Worm (Caenorhabditis elegans) whole organism, young adult: Measurements from ENCODE around the gene srh-99.
"Not testable (repeated sequence)": the region's sequence is repeated elsewhere in the genome, so short reads cannot be mapped to it uniquely, and the experiment has no call there.

Source experiments
- B0261.1 ChIP-seq: sonication (generic microtip); optimal IDR thresholded peaks from 2 replicates; lab custom pipeline; 2016; ENCODE audit warnings: mild to moderate bottlenecking, missing genetic modification characterization, moderate library complexity, missing compliant biosample characterization
- B0336.3 ChIP-seq: fragments of 200-800 bp; sonication (Bioruptor generic); IDR thresholded peaks from 2 replicates; pipeline ENCODE4 v1.3.6; 2022; ENCODE audit warnings: missing genetic modification characterization, missing compliant biosample characterization
- C17E4.6 ChIP-seq: fragments of 200-800 bp; sonication (Bioruptor generic); IDR thresholded peaks from 2 replicates; pipeline ENCODE4 v1.3.6; 2022; ENCODE audit warnings: missing genetic modification reagents, missing genetic modification characterization, missing compliant biosample characterization
- F22D6.2 ChIP-seq: sonication (generic microtip); optimal IDR thresholded peaks from 2 replicates; lab custom pipeline; 2016; ENCODE audit warnings: mild to moderate bottlenecking, missing genetic modification characterization, missing compliant biosample characterization
- F33H1.4 ChIP-seq: fragments of 200-800 bp; sonication (Bioruptor generic); IDR thresholded peaks from 2 replicates; pipeline ENCODE4 v1.3.6; 2022; ENCODE audit warnings: missing genetic modification reagents, missing genetic modification characterization, missing compliant biosample characterization
- F57A8.1 ChIP-seq: fragments of 200-800 bp; sonication (Bioruptor generic); optimal IDR thresholded peaks from 2 replicates; lab custom pipeline; 2018; ENCODE audit warnings: mild to moderate bottlenecking, missing genetic modification characterization, moderate library complexity, missing compliant biosample characterization
- T07F8.4 ChIP-seq: sonication (generic microtip); optimal IDR thresholded peaks from 2 replicates; lab custom pipeline; 2016; ENCODE audit warnings: mild to moderate bottlenecking, missing genetic modification characterization, moderate library complexity, missing compliant biosample characterization
- Y53F4B.3 ChIP-seq: fragments of 200-800 bp; sonication (Bioruptor generic); IDR thresholded peaks from 2 replicates; pipeline ENCODE4 v1.3.6; 2022; ENCODE audit warnings: missing genetic modification reagents, missing genetic modification characterization, missing compliant biosample characterization
- Y56A3A.18 ChIP-seq: fragments of 200-800 bp; sonication (Bioruptor generic); IDR thresholded peaks from 2 replicates; pipeline ENCODE4 v1.3.6; 2022; ENCODE audit warnings: missing genetic modification reagents, missing genetic modification characterization, missing compliant biosample characterization
- Y67H2A.10 ChIP-seq: fragments of 200-800 bp; sonication (Bioruptor generic); conservative IDR thresholded peaks from 2 replicates; pipeline ENCODE4 v1.3.6; 2022; ENCODE audit warnings: missing genetic modification reagents, missing genetic modification characterization, missing compliant biosample characterization
- akir-1 ChIP-seq: fragments of 200-800 bp; sonication (Bioruptor generic); optimal IDR thresholded peaks from 2 replicates; lab custom pipeline; 2018; ENCODE audit warnings: mild to moderate bottlenecking, missing genetic modification characterization, moderate library complexity, missing compliant biosample characterization
- attf-6 ChIP-seq: fragments of 200-800 bp; sonication (Bioruptor generic); IDR thresholded peaks from 2 replicates; pipeline ENCODE4 v1.3.6; 2022; ENCODE audit warnings: missing genetic modification reagents, missing genetic modification characterization, missing compliant biosample characterization
- ceh-27 ChIP-seq: fragments of 200-800 bp; sonication (Bioruptor generic); optimal IDR thresholded peaks from 2 replicates; lab custom pipeline; 2018; ENCODE audit warnings: mild to moderate bottlenecking, missing genetic modification characterization, moderate library complexity, missing compliant biosample characterization
- dox-1 ChIP-seq: fragments of 200-800 bp; sonication (Bioruptor generic); IDR thresholded peaks from 2 replicates; pipeline ENCODE4 v1.3.6; 2022; ENCODE audit warnings: missing genetic modification reagents, missing genetic modification characterization, missing compliant biosample characterization
- egl-18 ChIP-seq: fragments of 200-800 bp; sonication (Bioruptor generic); IDR thresholded peaks from 2 replicates; pipeline ENCODE4 v1.3.6; 2022; ENCODE audit warnings: missing genetic modification reagents, missing genetic modification characterization, missing compliant biosample characterization
- hlh-12 ChIP-seq: sonication (generic microtip); optimal IDR thresholded peaks from 2 replicates; lab custom pipeline; 2016; ENCODE audit warnings: missing genetic modification characterization, missing compliant biosample characterization
- hlh-26 ChIP-seq: fragments of 200-800 bp; sonication (Bioruptor generic); conservative IDR thresholded peaks from 2 replicates; pipeline ENCODE4 v1.3.6; 2022; ENCODE audit warnings: missing genetic modification reagents, missing genetic modification characterization, missing compliant biosample characterization
- hrde-1 ChIP-seq: sonication (generic microtip); optimal IDR thresholded peaks from 2 replicates; lab custom pipeline; 2016; ENCODE audit warnings: missing genetic modification characterization, mild to moderate bottlenecking, missing compliant biosample characterization, moderate library complexity, missing genotype, missing genetic modification reagents, borderline replicate concordance
- let-607 ChIP-seq, 2 experiments: fragments of 200-800 bp in 1 of 2; sonication (Bioruptor generic) in 1 of 2; sonication (generic microtip) in 1 of 2; optimal IDR thresholded peaks; 2 replicates each; lab custom pipeline; 2016 to 2018; ENCODE audit warnings: mild to moderate bottlenecking in 2 of 2, missing compliant biosample characterization in 2 of 2, missing genetic modification characterization in 2 of 2, moderate library complexity in 2 of 2, missing genotype in 1 of 2
- lin-54 ChIP-seq: fragments of 200-800 bp; sonication (Bioruptor generic); optimal IDR thresholded peaks from 2 replicates; lab custom pipeline; 2018; ENCODE audit warnings: mild to moderate bottlenecking, missing genetic modification characterization, missing compliant biosample characterization
- lir-1 ChIP-seq: fragments of 200-800 bp; sonication (Bioruptor generic); conservative IDR thresholded peaks from 2 replicates; pipeline ENCODE4 v1.3.6; 2022; ENCODE audit warnings: missing genetic modification reagents, missing genetic modification characterization, missing compliant biosample characterization
- madf-6 ChIP-seq: fragments of 200-800 bp; sonication (Bioruptor generic); IDR thresholded peaks from 2 replicates; pipeline ENCODE4 v1.3.6; 2022; ENCODE audit warnings: missing genetic modification reagents, missing genetic modification characterization, missing compliant biosample characterization
- mes-4 ChIP-seq: sonication (generic microtip); optimal IDR thresholded peaks from 2 replicates; lab custom pipeline; 2016; ENCODE audit warnings: missing genotype, missing genetic modification characterization, missing compliant biosample characterization
- mxl-1 ChIP-seq: sonication (generic microtip); optimal IDR thresholded peaks from 2 replicates; lab custom pipeline; 2016; ENCODE audit warnings: missing genetic modification characterization, missing compliant biosample characterization
- nfya-1 ChIP-seq: sonication (generic microtip); optimal IDR thresholded peaks from 2 replicates; lab custom pipeline; 2017; ENCODE audit warnings: antibody characterized with exemption, missing compliant biosample characterization, missing genetic modification characterization, borderline replicate concordance; ENCODE audit not compliant: insufficient read depth
- nhr-179 ChIP-seq: sonication (generic microtip); optimal IDR thresholded peaks from 2 replicates; lab custom pipeline; 2016; ENCODE audit warnings: mild to moderate bottlenecking, missing genetic modification characterization, missing compliant biosample characterization
- rcor-1 ChIP-seq: fragments of 200-800 bp; sonication (Bioruptor generic); IDR thresholded peaks from 2 replicates; pipeline ENCODE4 v1.3.6; 2022; ENCODE audit warnings: missing genetic modification reagents, missing genetic modification characterization, missing compliant biosample characterization
- rec-8 ChIP-seq, 2 experiments: sonication (generic microtip); optimal IDR thresholded peaks; 2 replicates each; lab custom pipeline; 2016; ENCODE audit warnings: mild to moderate bottlenecking in 2 of 2, missing genetic modification characterization in 2 of 2, missing genetic modification reagents in 2 of 2, missing genotype in 2 of 2, missing biosample characterization in 1 of 2, missing compliant biosample characterization in 1 of 2, moderate library complexity in 1 of 2
- snpc-1.3 ChIP-seq: sonication (generic microtip); optimal IDR thresholded peaks from 2 replicates; lab custom pipeline; 2017; ENCODE audit warnings: missing genetic modification characterization, mild to moderate bottlenecking, missing compliant biosample characterization, antibody characterized with exemption, moderate library complexity, missing genotype, missing genetic modification reagents; ENCODE audit not compliant: insufficient read depth
- xnd-1 ChIP-seq: sonication (generic microtip); optimal IDR thresholded peaks from 2 replicates; lab custom pipeline; 2016; ENCODE audit warnings: missing genotype, missing genetic modification reagents, missing genetic modification characterization, missing compliant biosample characterization
- ztf-26 ChIP-seq: sonication (generic microtip); optimal IDR thresholded peaks from 2 replicates; lab custom pipeline; 2017; ENCODE audit warnings: missing genetic modification characterization, missing compliant biosample characterization
- ztf-6 ChIP-seq: fragments of 200-800 bp; sonication (Bioruptor generic); IDR thresholded peaks from 2 replicates; pipeline ENCODE4 v1.3.6; 2022; ENCODE audit warnings: missing genetic modification reagents, missing genetic modification characterization, missing compliant biosample characterization

The srh-99 gene

DNA sequence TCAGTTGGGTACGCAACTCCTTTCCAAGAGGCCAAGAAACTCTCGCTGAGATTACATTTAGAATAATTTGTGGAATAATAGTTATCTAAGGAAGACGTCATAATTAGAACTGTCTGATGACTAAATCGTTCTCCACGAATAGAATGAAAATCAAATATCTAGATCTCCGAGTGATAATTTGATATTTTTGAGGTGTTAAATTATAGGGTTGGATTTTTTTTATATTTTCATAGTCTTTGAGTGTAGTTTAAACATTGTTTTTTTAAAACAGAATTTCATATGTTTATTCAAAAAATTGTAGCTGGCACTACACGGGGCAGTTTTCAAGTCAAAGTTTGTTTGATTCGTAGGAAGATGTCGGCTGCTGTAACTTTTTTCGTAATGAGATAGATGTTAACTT lies at the start of gene srh-99:
srh-99 (minus strand) TSS at position 101 of the 400 bp plus-strand sequence.
- TF ChIP-seq lin-54 (GFP tag; lab: Kevin White, UChicago): no peak
- TF ChIP-seq C17E4.6 (GFP tag; lab: Robert Waterston, UW): no peak
- no peak for TF ChIP-seq rcor-1 (GFP tag; lab: Robert Waterston, UW)
- TF ChIP-seq egl-18 (GFP tag; lab: Robert Waterston, UW): no peak
- no peak for TF ChIP-seq xnd-1 (tag; lab: Kevin White, UChicago)
- TF ChIP-seq akir-1 (GFP tag; lab: Kevin White, UChicago): no peak
- TF ChIP-seq F57A8.1: no peak
- no peak for TF ChIP-seq snpc-1.3 (tag; lab: Kevin White, UChicago)

- TF ChIP-seq hrde-1 (no peak), ztf-6 (GFP tag; lab: Robert Waterston, UW) (no peak), madf-6 (GFP tag; lab: Robert Waterston, UW) (no peak), dox-1 (no peak), T07F8.4 (tag; lab: Kevin White, UChicago) (no peak), nfya-1 (no peak), xnd-1 (tag; lab: Kevin White, UChicago) (no peak), Y53F4B.3 (no peak), hlh-26 (GFP tag; lab: Robert Waterston, UW) (no peak), mxl-1 (tag; lab: Kevin White, UChicago) (no peak), ztf-26 (no peak), B0336.3 (GFP tag; lab: Robert Waterston, UW) (no peak), B0261.1 (tag; lab: Kevin White, UChicago) (no peak), nhr-179 (tag; lab: Kevin White, UChicago) (no peak), F33H1.4 (GFP tag; lab: Robert Waterston, UW) (no peak), lir-1 (GFP tag; lab: Robert Waterston, UW) (no peak), ceh-27 (GFP tag; lab: Kevin White, UChicago) (no peak), attf-6 (GFP tag; lab: Robert Waterston, UW) (no peak), mes-4 (tag; lab: Kevin White, UChicago) (no peak), let-607 (tag; optimal IDR thresholded peaks at IDR 0.05; lab: Kevin White, UChicago) (no peak)
Measured at ce11 chrII:3764486-3764885, 48.1 kb upstream of the srh-99 start, which contains the start of gene srx-112. TSS of gene srx-112 (minus strand) at chrII:3764586.

DNA sequence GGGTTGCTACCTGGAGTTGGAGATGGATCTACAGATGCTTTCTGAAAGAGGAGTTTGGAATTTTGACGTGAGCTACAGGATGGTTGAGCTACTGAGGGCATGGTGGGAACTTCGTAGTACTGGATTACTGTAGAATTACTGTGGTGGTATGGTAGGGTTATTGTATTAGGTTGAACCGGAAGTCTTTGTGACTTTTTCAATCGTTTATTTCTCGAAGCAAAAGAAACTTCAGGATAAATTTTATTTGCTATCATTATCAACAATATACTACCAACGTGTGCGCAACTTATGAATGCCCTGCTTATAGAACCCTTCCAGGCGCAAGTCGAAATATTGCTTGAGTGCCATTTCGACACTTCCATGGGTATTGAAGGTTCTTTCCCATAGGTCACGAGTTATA lies 45.2 kb upstream of the srh-99 start, which contains the start of gene T24E12.6:
T24E12.6 (minus strand) TSS at position 101 of the 400 bp plus-strand sequence.
- TF ChIP-seq T07F8.4 (tag; lab: Kevin White, UChicago); rec-8 (tag; optimal IDR thresholded peaks at IDR 0.05; lab: Kevin White, UChicago); F22D6.2 (tag; lab: Kevin White, UChicago): not testable (repeated sequence)
- TF ChIP-seq, all 124 proteins: peak for 0; not testable (repeated sequence) for 124

ce11 chrII:3759010-3759409 lies 42.7 kb upstream of the srh-99 start, which contains the start of gene T24E12.12:
TSS of gene T24E12.12 (plus strand) at chrII:3759290.
- TF ChIP-seq Y67H2A.10 (GFP tag; lab: Robert Waterston, UW) (no peak), hlh-12 (no peak), Y56A3A.18 (GFP tag; lab: Robert Waterston, UW) (no peak)
